Fruit fly (Drosophila melanogaster) whole organism, wandering third instar larva: ENCODE data around the gene UQCR-14.

Source experiments
- Abd-B ChIP-seq: fragments of >200 bp; optimal IDR thresholded peaks from 2 replicates; lab custom pipeline; 2017; ENCODE audit warnings: missing biosample characterization, missing genetic modification characterization
- CG32264 ChIP-seq: fragments of 200-800 bp; sonication (Bioruptor generic); optimal IDR thresholded peaks from 2 replicates; lab custom pipeline; 2016; ENCODE audit warnings: missing biosample characterization, missing genetic modification characterization
- CG9705 ChIP-seq: fragments of 200-800 bp; sonication (Bioruptor generic); optimal IDR thresholded peaks from 2 replicates; lab custom pipeline; 2018; ENCODE audit warnings: missing biosample characterization, mild to moderate bottlenecking, missing genetic modification characterization
- CrebA ChIP-seq: fragments of 200-800 bp; sonication (Bioruptor generic); optimal IDR thresholded peaks from 2 replicates; lab custom pipeline; 2016; ENCODE audit warnings: missing biosample characterization, mild to moderate bottlenecking, missing genetic modification characterization, borderline replicate concordance
- Dfd ChIP-seq: fragments of >200 bp; optimal IDR thresholded peaks from 2 replicates; lab custom pipeline; 2017; ENCODE audit warnings: missing biosample characterization, missing genetic modification characterization
- Dif ChIP-seq: fragments of 200-275, 200-300 bp; sonication (Bioruptor generic); optimal IDR thresholded peaks from 2 replicates; lab custom pipeline; 2018; ENCODE audit warnings: missing biosample characterization, missing genetic modification characterization; ENCODE audit not compliant: partially characterized antibody
- GATAd ChIP-seq: sonication (Bioruptor generic); optimal IDR thresholded peaks from 2 replicates; lab custom pipeline; 2016; ENCODE audit warnings: missing biosample characterization, missing genetic modification characterization
- HLH106 ChIP-seq: fragments of 200-800 bp; optimal IDR thresholded peaks from 3 replicates; lab custom pipeline; 2019; ENCODE audit warnings: missing biosample characterization, mild to moderate bottlenecking, missing genetic modification characterization, moderate library complexity
- Hnf4 ChIP-seq: fragments of 200-800 bp; sonication (Bioruptor generic); optimal IDR thresholded peaks from 2 replicates; lab custom pipeline; 2016; ENCODE audit warnings: missing biosample characterization, mild to moderate bottlenecking, missing genetic modification characterization
- Hr78 ChIP-seq: fragments of >200 bp; optimal IDR thresholded peaks from 2 replicates; lab custom pipeline; 2017; ENCODE audit warnings: missing biosample characterization, missing genetic modification characterization
- Hr83 ChIP-seq: fragments of 200-300 bp; sonication (Bioruptor generic); optimal IDR thresholded peaks from 2 replicates; lab custom pipeline; 2016; ENCODE audit warnings: missing biosample characterization, mild to moderate bottlenecking, missing genetic modification characterization, moderate library complexity; ENCODE audit not compliant: poor library complexity, severe bottlenecking
- Jra ChIP-seq: sonication (Bioruptor generic); optimal IDR thresholded peaks from 2 replicates; lab custom pipeline; 2016; ENCODE audit warnings: missing biosample characterization, missing genetic modification characterization
- Mio ChIP-seq: sonication (Bioruptor generic); optimal IDR thresholded peaks from 2 replicates; lab custom pipeline; 2016; ENCODE audit warnings: missing biosample characterization, missing genetic modification characterization
- Myc ChIP-seq: fragments of >200 bp; optimal IDR thresholded peaks from 2 replicates; lab custom pipeline; 2017
- N ChIP-seq: fragments of >200 bp; optimal IDR thresholded peaks from 2 replicates; lab custom pipeline; 2018; ENCODE audit warnings: missing biosample characterization, missing external identifiers, missing genetic modification characterization
- OdsH ChIP-seq: fragments of 200-800 bp; sonication (Bioruptor generic); optimal IDR thresholded peaks from 2 replicates; lab custom pipeline; 2016; ENCODE audit warnings: missing biosample characterization, mild to moderate bottlenecking, missing genetic modification characterization
- Rel ChIP-seq, 2 experiments: fragments of 200-800 bp; sonication (Bioruptor generic) in 1 of 2; optimal IDR thresholded peaks; 2 replicates in 1 of 2; 3 replicates in 1 of 2; lab custom pipeline; 2016 to 2019; ENCODE audit warnings: mild to moderate bottlenecking in 2 of 2, missing biosample characterization in 2 of 2, missing genetic modification characterization in 2 of 2, moderate library complexity in 1 of 2
- Sp1 ChIP-seq: fragments of 200-800 bp; sonication (Bioruptor generic); optimal IDR thresholded peaks from 3 replicates; lab custom pipeline; 2019; ENCODE audit warnings: missing biosample characterization, mild to moderate bottlenecking, missing genetic modification characterization, moderate library complexity
- Vsx2 ChIP-seq: fragments of 200-300, 225-300 bp; sonication (Bioruptor generic); optimal IDR thresholded peaks from 2 replicates; lab custom pipeline; 2018; ENCODE audit warnings: missing biosample characterization, missing genetic modification characterization; ENCODE audit not compliant: partially characterized antibody
- br ChIP-seq: fragments of 200-800 bp; sonication (Bioruptor generic); optimal IDR thresholded peaks from 2 replicates; lab custom pipeline; 2016; ENCODE audit warnings: missing biosample characterization, missing genetic modification characterization
- brk ChIP-seq: fragments of 200-800 bp; sonication (Bioruptor generic); optimal IDR thresholded peaks from 2 replicates; lab custom pipeline; 2016; ENCODE audit warnings: missing biosample characterization, mild to moderate bottlenecking, missing genetic modification characterization
- dl ChIP-seq, 2 experiments: fragments of 175-275, 200-275 bp in 1 of 2; fragments of 200-275 bp in 1 of 2; sonication (Bioruptor generic); optimal IDR thresholded peaks; lab custom pipeline; 2018; ENCODE audit warnings: mild to moderate bottlenecking in 2 of 2, missing biosample characterization in 2 of 2, missing genetic modification characterization in 2 of 2, moderate library complexity in 2 of 2; ENCODE audit not compliant: partially characterized antibody in 2 of 2, insufficient read depth in 1 of 2
- dmrt93B ChIP-seq: fragments of 200-800 bp; sonication (Bioruptor generic); optimal IDR thresholded peaks from 2 replicates; lab custom pipeline; 2018; ENCODE audit warnings: missing biosample characterization, mild to moderate bottlenecking, missing genetic modification characterization
- dsf ChIP-seq: sonication (Bioruptor generic); optimal IDR thresholded peaks from 2 replicates; lab custom pipeline; 2016; ENCODE audit warnings: missing biosample characterization, missing genetic modification characterization, borderline replicate concordance
- ey ChIP-seq: fragments of 200-800 bp; sonication (Bioruptor generic); optimal IDR thresholded peaks from 2 replicates; lab custom pipeline; 2016; ENCODE audit warnings: missing biosample characterization, missing genetic modification characterization
- foxo ChIP-seq, 2 experiments: fragments of 200-800 bp; sonication (Bioruptor generic); optimal IDR thresholded peaks; 2 replicates in 1 of 2; 3 replicates in 1 of 2; lab custom pipeline; 2016 to 2017; ENCODE audit warnings: missing biosample characterization in 2 of 2, missing genetic modification characterization in 2 of 2
- fru ChIP-seq: fragments of 200-800 bp; sonication (Bioruptor generic); optimal IDR thresholded peaks from 3 replicates; lab custom pipeline; 2016; ENCODE audit warnings: missing biosample characterization, mild to moderate bottlenecking, missing genetic modification characterization
- h ChIP-seq: fragments of 200-800 bp; sonication (Bioruptor generic); optimal IDR thresholded peaks from 3 replicates; lab custom pipeline; 2016; ENCODE audit warnings: missing biosample characterization, mild to moderate bottlenecking, missing genetic modification characterization
- jim ChIP-seq: fragments of 175-275, 200-325 bp; sonication (Bioruptor generic); optimal IDR thresholded peaks from 2 replicates; lab custom pipeline; 2016; ENCODE audit warnings: missing biosample characterization, mild to moderate bottlenecking, missing genetic modification characterization
- lola ChIP-seq: fragments of >200 bp; optimal IDR thresholded peaks from 2 replicates; lab custom pipeline; 2017; ENCODE audit warnings: missing biosample characterization, missing genetic modification characterization
- pan ChIP-seq: fragments of >200 bp; optimal IDR thresholded peaks from 2 replicates; lab custom pipeline; 2017
- psq ChIP-seq: fragments of 200-800 bp; sonication (Bioruptor generic); optimal IDR thresholded peaks from 3 replicates; lab custom pipeline; 2017; ENCODE audit warnings: missing biosample characterization, mild to moderate bottlenecking, missing genetic modification characterization, moderate library complexity
- rgr ChIP-seq: fragments of 200-800 bp; sonication (Bioruptor generic); optimal IDR thresholded peaks from 3 replicates; lab custom pipeline; 2016; ENCODE audit warnings: missing biosample characterization, mild to moderate bottlenecking, missing genetic modification characterization
- sage ChIP-seq: fragments of 200-800 bp; sonication (Bioruptor generic); optimal IDR thresholded peaks from 2 replicates; lab custom pipeline; 2016; ENCODE audit warnings: missing biosample characterization, mild to moderate bottlenecking, missing genetic modification characterization
- sv ChIP-seq: fragments of 200-800 bp; sonication (Bioruptor generic); optimal IDR thresholded peaks from 3 replicates; lab custom pipeline; 2016; ENCODE audit warnings: missing biosample characterization, missing genetic modification characterization
- tai ChIP-seq: sonication (Bioruptor generic); optimal IDR thresholded peaks from 2 replicates; lab custom pipeline; 2016; ENCODE audit warnings: missing biosample characterization, missing genetic modification characterization
- usp ChIP-seq: fragments of >200 bp; optimal IDR thresholded peaks from 2 replicates; lab custom pipeline; 2017; ENCODE audit warnings: missing biosample characterization, missing genetic modification characterization
- woc ChIP-seq: sonication (Bioruptor generic); optimal IDR thresholded peaks from 2 replicates; lab custom pipeline; 2016; ENCODE audit warnings: missing biosample characterization, mild to moderate bottlenecking, missing genetic modification characterization

Gene UQCR-14

DNA sequence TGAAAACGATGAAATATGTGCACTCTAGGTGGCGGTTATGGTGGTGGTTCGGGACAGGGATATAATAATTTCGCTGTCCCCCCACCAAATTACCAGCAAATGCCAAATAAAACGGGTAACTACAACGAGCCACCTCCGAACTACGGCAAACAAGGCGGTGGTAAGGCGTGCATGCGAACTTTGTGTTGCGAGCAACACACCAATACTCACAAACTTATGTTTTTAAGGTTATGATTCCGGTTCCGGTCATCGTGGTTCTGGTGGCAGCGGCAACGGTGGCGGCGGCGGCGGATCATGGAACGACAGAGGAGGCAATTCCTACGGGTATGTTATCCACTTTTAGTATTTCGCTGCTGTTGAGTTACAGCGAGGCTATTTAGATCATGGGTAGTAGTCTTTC is 2.9 kb downstream of the UQCR-14 start:
- TF ChIP-seq brk (GFP tag; lab: Kevin White, UChicago): no peak
- TF ChIP-seq h (GFP tag; lab: Kevin White, UChicago): no peak
- TF ChIP-seq CrebA (GFP tag; lab: Kevin White, UChicago): no peak
- no peak for TF ChIP-seq lola (GFP tag; lab: Kevin White, UChicago)
- TF ChIP-seq Mio (GFP tag; lab: Kevin White, UChicago): no peak
- TF ChIP-seq psq (GFP tag; lab: Kevin White, UChicago): no peak
- no peak for TF ChIP-seq Myc (lab: Kevin White, UChicago)
- no peak for TF ChIP-seq sage (GFP tag; lab: Kevin White, UChicago)
- TF ChIP-seq Abd-B: no peak
- no peak for TF ChIP-seq foxo (GFP tag; optimal IDR thresholded peaks at IDR 0.05; lab: Kevin White, UChicago)
- TF ChIP-seq N (GFP tag; lab: Kevin White, UChicago): no peak
- TF ChIP-seq Dif (GFP tag; lab: Kevin White, UChicago): no peak
- TF ChIP-seq dmrt93B (GFP tag; lab: Kevin White, UChicago): no peak
- no peak for TF ChIP-seq sv (GFP tag; lab: Kevin White, UChicago)
- TF ChIP-seq fru (GFP tag; lab: Kevin White, UChicago): no peak
- no peak for TF ChIP-seq br (GFP tag; lab: Kevin White, UChicago)
- TF ChIP-seq Hnf4 (GFP tag; lab: Kevin White, UChicago): no peak
- TF ChIP-seq Rel (GFP tag; optimal IDR thresholded peaks at IDR 0.05; lab: Kevin White, UChicago): no peak
- TF ChIP-seq Rel (tag; optimal IDR thresholded peaks at IDR 0.05; lab: Kevin White, UChicago): no peak
- no peak for TF ChIP-seq Vsx2

DNA sequence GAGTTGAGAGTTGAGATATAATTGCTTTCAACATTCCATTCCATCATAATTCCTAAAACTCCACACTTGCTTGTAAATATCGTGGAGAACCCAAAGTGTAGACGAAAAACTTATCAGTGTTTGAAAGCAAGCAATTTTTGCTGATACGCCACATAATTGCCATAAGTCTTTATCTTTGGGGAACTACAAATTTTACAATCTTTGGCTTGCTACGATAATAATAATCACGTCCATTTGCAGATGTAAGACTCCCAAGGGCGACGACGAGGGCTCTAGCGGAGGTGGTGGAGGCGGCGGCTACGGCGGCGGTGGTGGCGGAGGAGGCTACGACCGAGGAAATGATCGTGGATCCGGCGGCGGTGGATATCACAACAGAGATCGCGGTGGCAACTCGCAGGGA is 6.6 kb downstream of the UQCR-14 start:
- TF ChIP-seq brk (GFP tag; lab: Kevin White, UChicago) (no peak), Rel (GFP tag; optimal IDR thresholded peaks at IDR 0.05; lab: Kevin White, UChicago) (no peak), Rel (tag; optimal IDR thresholded peaks at IDR 0.05; lab: Kevin White, UChicago) (peak; percentile 56)
- TF ChIP-seq, all 38 proteins: peak for 1

DNA sequence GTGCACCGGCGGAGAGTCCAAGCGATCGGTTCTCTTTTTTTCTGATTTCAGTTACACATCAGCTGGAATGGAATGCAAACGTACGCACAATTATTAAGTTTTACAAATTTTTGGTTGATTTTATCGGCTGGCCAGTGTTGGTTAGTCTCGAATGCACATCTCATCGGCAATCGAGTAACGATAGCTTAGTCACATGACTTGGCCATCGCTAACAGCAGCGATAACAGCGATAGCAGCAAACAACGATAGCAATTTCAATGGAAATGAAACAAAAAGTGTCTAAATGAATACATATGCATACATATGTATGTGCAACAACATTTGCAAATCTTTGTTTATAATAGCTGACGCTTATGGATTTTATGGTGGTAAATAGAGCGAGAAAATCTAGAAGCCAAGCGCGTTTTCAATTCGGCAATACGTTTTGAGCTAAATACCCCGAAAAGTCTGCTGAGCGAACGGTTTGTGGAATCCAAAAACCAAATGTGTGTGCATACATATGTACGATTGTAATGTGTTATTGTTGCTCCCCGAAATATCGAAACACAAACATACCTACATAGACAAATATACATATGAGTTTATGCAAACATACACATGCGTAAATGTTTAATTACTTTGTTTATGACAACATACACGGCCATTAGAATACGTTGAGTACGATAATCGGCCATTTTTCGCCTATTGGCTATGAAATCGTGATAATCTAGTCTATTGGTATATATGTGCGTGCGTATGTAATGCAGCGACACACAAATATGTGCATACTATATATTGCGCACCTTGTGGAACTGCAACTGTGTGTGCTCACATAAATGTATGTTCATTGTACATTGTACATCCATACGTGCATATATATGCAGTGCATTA is 10.6 kb downstream of the UQCR-14 start, which contains the start of gene CG3632:
CG3632 (plus strand) TSS at position 249 of the 870 bp plus-strand sequence.
- no peak for TF ChIP-seq brk (GFP tag; lab: Kevin White, UChicago)
- no peak for TF ChIP-seq Dif (GFP tag; lab: Kevin White, UChicago)
- no peak for TF ChIP-seq N (GFP tag; lab: Kevin White, UChicago)
- TF ChIP-seq CG9705 (GFP tag; lab: Kevin White, UChicago): peak; percentile 36
- TF ChIP-seq Abd-B: no peak
- no peak for TF ChIP-seq dmrt93B (GFP tag; lab: Kevin White, UChicago)
- TF ChIP-seq Jra (GFP tag; lab: Kevin White, UChicago): peak; percentile 79
- TF ChIP-seq ey: peak; percentile 29
- peak; percentile 17 for TF ChIP-seq jim (GFP tag; lab: Kevin White, UChicago)
- no peak for TF ChIP-seq Vsx2
- TF ChIP-seq Mio (GFP tag; lab: Kevin White, UChicago): no peak
- no peak for TF ChIP-seq woc (GFP tag; lab: Kevin White, UChicago)
- TF ChIP-seq lola (GFP tag; lab: Kevin White, UChicago): peak; percentile 44
- TF ChIP-seq Myc (lab: Kevin White, UChicago): peak; percentile 25
- TF ChIP-seq rgr (GFP tag; lab: Kevin White, UChicago): peak; percentile 57
- TF ChIP-seq Hr78 (GFP tag; lab: Kevin White, UChicago): no peak
- no peak for TF ChIP-seq sage (GFP tag; lab: Kevin White, UChicago)
- TF ChIP-seq usp (GFP tag; lab: Kevin White, UChicago): no peak
- no peak for TF ChIP-seq dl (GFP tag; optimal IDR thresholded peaks at IDR 0.05; lab: Kevin White, UChicago; ENCODE audit: insufficient read depth in 1 of 2, partially characterized antibody in 2 of 2)
- peak; percentile 79 for TF ChIP-seq Hnf4 (GFP tag; lab: Kevin White, UChicago)
- TF ChIP-seq psq (GFP tag; lab: Kevin White, UChicago): peak; percentile 33
- TF ChIP-seq sv (GFP tag; lab: Kevin White, UChicago): no peak
- no peak for TF ChIP-seq Rel (GFP tag; optimal IDR thresholded peaks at IDR 0.05; lab: Kevin White, UChicago)
- TF ChIP-seq Rel (tag; optimal IDR thresholded peaks at IDR 0.05; lab: Kevin White, UChicago): peak; percentile 42
- TF ChIP-seq dsf: peak; percentile 27
- peak; percentile 4 for TF ChIP-seq OdsH (GFP tag; lab: Kevin White, UChicago)
- TF ChIP-seq HLH106 (tag; lab: Kevin White, UChicago): peak; percentile 45
- peak; percentile 36 for TF ChIP-seq GATAd (GFP tag; lab: Kevin White, UChicago)
- TF ChIP-seq CrebA (GFP tag; lab: Kevin White, UChicago): no peak
- peak; percentile 93 for TF ChIP-seq Hr83
- TF ChIP-seq foxo (GFP tag; optimal IDR thresholded peaks at IDR 0.05; lab: Kevin White, UChicago): peak in 1 of 2 experiments; percentile 76
- no peak for TF ChIP-seq tai (GFP tag; lab: Kevin White, UChicago)
- TF ChIP-seq Sp1 (GFP tag; lab: Kevin White, UChicago): peak; percentile 41
- TF ChIP-seq CG32264: peak; percentile 0
- TF ChIP-seq h (GFP tag; lab: Kevin White, UChicago): peak; percentile 66
- TF ChIP-seq br (GFP tag; lab: Kevin White, UChicago): peak; percentile 41
- TF ChIP-seq pan (lab: Kevin White, UChicago): no peak
- no peak for TF ChIP-seq fru (GFP tag; lab: Kevin White, UChicago)
- no peak for TF ChIP-seq Dfd (GFP tag; lab: Kevin White, UChicago)
